Fruit fly (Drosophila melanogaster): ENCODE measurements around the gene CG17734.

Gene CG17734

DNA sequence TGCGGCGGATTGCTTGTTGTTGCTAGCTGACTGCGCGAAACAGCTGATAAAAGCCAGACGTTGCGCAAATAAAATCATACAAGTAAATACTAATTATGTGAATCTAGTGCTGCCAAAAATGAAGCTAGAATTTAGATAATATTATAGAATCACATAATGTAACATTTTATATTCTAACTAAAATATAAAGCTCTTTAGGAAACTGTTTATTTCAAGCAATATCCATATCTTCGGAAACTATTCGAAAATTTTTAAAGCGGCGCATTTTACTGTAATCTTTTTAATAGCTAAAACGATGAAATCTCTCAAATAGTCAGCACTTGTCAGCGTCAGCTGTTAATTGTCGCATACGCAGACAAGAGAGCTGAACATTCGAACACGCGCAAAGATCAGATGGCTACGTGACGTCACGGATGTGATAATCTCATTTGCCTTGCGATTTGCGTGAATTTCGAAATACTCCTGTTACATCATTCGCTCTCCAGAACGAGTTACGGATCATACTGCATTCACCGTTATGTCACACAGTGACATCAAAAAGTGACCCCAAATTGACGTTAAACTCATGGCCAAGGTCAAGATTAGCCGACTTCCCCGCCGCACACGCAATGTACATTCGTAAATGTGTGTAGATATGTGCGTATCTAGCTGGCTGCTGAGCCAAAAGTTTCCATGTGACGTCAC, 600 bp downstream of the CG17734 start (continued):
- TF ChIP-seq CG12299 (tag; optimal IDR thresholded peaks at IDR 0.05) (peak; percentile 36), CG1024 (GFP tag; IDR thresholded peaks at IDR 0.05) (no peak), bcd (GFP tag; optimal IDR thresholded peaks at IDR 0.05) (peak; percentile 20), chinmo (GFP tag; IDR thresholded peaks at IDR 0.05; ENCODE audit: partially characterized antibody) (peak; percentile 15; the same call in 1 of the 4 replicates), CHES-1-like (GFP tag; optimal IDR thresholded peaks at IDR 0.05) (no peak), CG12391 (tag; optimal IDR thresholded peaks at IDR 0.05) (no peak), nmo (GFP tag; optimal IDR thresholded peaks at IDR 0.05) (peak; percentile 48)

DNA sequence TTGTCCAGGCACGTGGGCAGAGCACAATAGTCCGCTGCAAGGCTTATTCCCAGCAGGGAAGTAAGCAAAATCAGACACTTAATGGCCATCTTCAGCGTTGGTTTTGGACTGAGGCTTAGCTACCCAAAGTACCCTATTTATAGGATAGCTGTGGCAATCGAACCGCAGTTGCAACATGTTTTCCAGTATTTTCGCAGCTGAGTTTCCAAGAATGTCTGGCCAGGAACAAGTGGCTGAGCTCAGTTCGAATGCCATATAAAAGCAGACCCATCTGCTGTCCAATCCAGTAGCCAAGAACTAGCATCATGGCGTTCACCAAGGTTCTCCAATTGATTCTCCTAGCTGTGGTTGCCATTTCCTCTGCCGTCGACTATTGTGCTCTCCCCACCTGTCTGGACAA, 2.9 kb downstream of the CG17734 start, which contains the start of the genes scpr-B and scpr-A:
scpr-B (minus strand) TSS at position 101 of the 400 bp plus-strand sequence.
scpr-A (plus strand) TSS at position 293 of the 400 bp plus-strand sequence.
- TF ChIP-seq fd3F (GFP tag; optimal IDR thresholded peaks at IDR 0.05), result no peak
- TF ChIP-seq hb (GFP tag; IDR thresholded peaks at IDR 0.05; ENCODE audit: partially characterized antibody), result no peak
- no peak for TF ChIP-seq gcm2 (GFP tag; optimal IDR thresholded peaks at IDR 0.05)
- no peak for TF ChIP-seq Fer1 (GFP tag; optimal IDR thresholded peaks at IDR 0.05)
- TF ChIP-seq gcm (GFP tag; optimal IDR thresholded peaks at IDR 0.05), result no peak
- no peak for TF ChIP-seq Sry-β (GFP tag; optimal IDR thresholded peaks at IDR 0.05)
- no peak for TF ChIP-seq psq (GFP tag; optimal IDR thresholded peaks at IDR 0.05)
- TF ChIP-seq NC2β (GFP tag; optimal IDR thresholded peaks at IDR 0.05), result no peak
- TF ChIP-seq CG11560 (tag; IDR thresholded peaks at IDR 0.05), result no peak
- TF ChIP-seq Stat92E (GFP tag; optimal IDR thresholded peaks at IDR 0.05), result no peak
- no peak for TF ChIP-seq CG14667 (GFP tag; IDR thresholded peaks at IDR 0.05)
- no peak for TF ChIP-seq Lim3 (GFP tag; IDR thresholded peaks at IDR 0.05)

DNA sequence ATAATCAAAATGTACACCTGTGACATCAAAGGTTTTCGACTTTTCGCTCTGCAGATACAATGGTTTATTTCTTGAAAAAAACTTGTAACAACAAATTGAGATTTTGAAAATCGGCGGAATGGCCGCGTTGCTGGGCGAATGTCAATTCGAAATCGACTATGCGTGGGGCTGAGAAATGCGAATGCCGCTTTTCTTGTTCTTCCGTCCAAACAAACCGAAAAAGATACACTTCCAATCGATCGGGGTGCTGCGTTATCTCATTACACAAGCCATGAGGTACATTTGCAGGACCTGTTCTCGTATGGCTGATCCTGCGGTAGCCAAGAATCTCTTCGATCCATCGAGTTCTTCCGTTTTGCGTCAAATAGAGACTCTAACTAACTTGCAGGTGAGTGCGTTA, 6.2 kb downstream of the CG17734 start, which contains the start of gene CG31388:
CG31388 (plus strand) TSS at position 218 of the 400 bp plus-strand sequence.
- TF ChIP-seq cad (GFP tag; optimal IDR thresholded peaks at IDR 0.05), result no peak
- no peak for TF ChIP-seq CG11456 (GFP tag; IDR thresholded peaks at IDR 0.05)
- peak; percentile 95 for TF ChIP-seq CG14710 (tag; optimal IDR thresholded peaks at IDR 0.05)
- TF ChIP-seq Pdp1 (GFP tag; optimal IDR thresholded peaks at IDR 0.05), result peak in 1 of 2 experiments; percentile 9
- no peak for TF ChIP-seq CG18262 (tag; optimal IDR thresholded peaks at IDR 0.05)
- peak; percentile 96 for TF ChIP-seq sug (tag; optimal IDR thresholded peaks at IDR 0.05)
- peak; percentile 28; the same call in 1 of the 2 replicates for TF ChIP-seq CG13287 (GFP tag; IDR thresholded peaks at IDR 0.05; ENCODE audit: partially characterized antibody)
- TF ChIP-seq CG32532 (GFP tag; IDR thresholded peaks at IDR 0.05), result no peak
- no peak for TF ChIP-seq Elba2 (GFP tag; optimal IDR thresholded peaks at IDR 0.05)
- no peak for TF ChIP-seq Lim3 (GFP tag; IDR thresholded peaks at IDR 0.05)
- TF ChIP-seq CG7786 (GFP tag; optimal IDR thresholded peaks at IDR 0.05), result no peak
- TF ChIP-seq hbn (GFP tag; IDR thresholded peaks at IDR 0.05; ENCODE audit: partially characterized antibody), result no peak
- TF ChIP-seq pan (optimal IDR thresholded peaks at IDR 0.05), result no peak
- TF ChIP-seq pan (GFP tag; optimal IDR thresholded peaks at IDR 0.05 in 1 of 2, IDR thresholded peaks at IDR 0.05 in 1 of 2), result peak in 1 of 2 experiments; percentile 23
- TF ChIP-seq CG6765 (GFP tag; optimal IDR thresholded peaks at IDR 0.05), result no peak
- TF ChIP-seq ci (GFP tag; IDR thresholded peaks at IDR 0.05), result no peak; the same call in 2 of the 3 replicates
- TF ChIP-seq MBD-R2 (GFP tag; IDR thresholded peaks at IDR 0.05), result peak; percentile 85
- no peak for TF ChIP-seq CG34376 (GFP tag; optimal IDR thresholded peaks at IDR 0.05)
- no peak for TF ChIP-seq jumu (GFP tag; optimal IDR thresholded peaks at IDR 0.05)
- TF ChIP-seq cato (GFP tag; optimal IDR thresholded peaks at IDR 0.05; ENCODE audit: borderline replicate concordance), result no peak
- no peak for TF ChIP-seq CG8290 (GFP tag; optimal IDR thresholded peaks at IDR 0.05)
- TF ChIP-seq CG8290 (tag; optimal IDR thresholded peaks at IDR 0.05), result no peak
- peak; percentile 32; the same call in 1 of the 2 replicates for TF ChIP-seq onecut (GFP tag; IDR thresholded peaks at IDR 0.05)
- no peak for TF ChIP-seq Drgx (GFP tag; IDR thresholded peaks at IDR 0.05)
- no peak for TF ChIP-seq tx (GFP tag; optimal IDR thresholded peaks at IDR 0.05)
- TF ChIP-seq CG9609 (GFP tag; optimal IDR thresholded peaks at IDR 0.05), result no peak
- TF ChIP-seq twi (tag; optimal IDR thresholded peaks at IDR 0.05), result no peak
- TF ChIP-seq Bgb (GFP tag; IDR thresholded peaks at IDR 0.05; ENCODE audit: partially characterized antibody), result no peak
- TF ChIP-seq Doc3 (GFP tag; IDR thresholded peaks at IDR 0.05; ENCODE audit: partially characterized antibody), result no peak
- peak; percentile 44 for TF ChIP-seq Ets97D (GFP tag; optimal IDR thresholded peaks at IDR 0.05)
